Fruit fly (Drosophila melanogaster): ENCODE data around the gene CG6659.

DNA sequence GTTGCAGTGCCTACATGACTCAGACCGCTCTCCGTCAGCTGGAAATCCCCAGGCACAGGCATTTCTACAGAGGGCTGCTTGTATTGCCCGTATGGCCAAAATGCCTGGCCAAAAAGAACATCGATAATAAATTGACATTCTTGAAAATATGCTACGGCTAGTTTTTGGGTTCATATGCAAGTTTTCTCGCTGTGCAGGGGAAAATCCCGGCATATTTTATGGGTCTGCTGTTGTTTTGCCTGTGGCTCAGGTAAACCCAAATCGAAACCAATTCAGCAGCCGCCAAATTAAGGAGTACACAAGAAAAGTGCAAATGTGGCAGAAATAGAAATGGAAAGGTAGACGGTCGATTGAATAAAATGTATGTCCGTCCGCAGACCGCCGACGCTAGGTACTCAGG, 27.8 kb upstream of the CG6659 start:
- TF ChIP-seq psq (optimal IDR thresholded peaks at IDR 0.05): no peak
- TF ChIP-seq Dll (optimal IDR thresholded peaks at IDR 0.05): no peak
